Fruit fly (Drosophila melanogaster): ENCODE data around the gene Ccdc39.

The Ccdc39 gene

dm6 chr3R:4749735-4750134 lies 34.8 kb downstream of the Ccdc39 start, which contains the start of gene atms:
Gene atms (plus strand): TSS chr3R:4750035.
- no peak for TF ChIP-seq rn (GFP tag; IDR thresholded peaks at IDR 0.05)
- TF ChIP-seq Pif1B (GFP tag; optimal IDR thresholded peaks at IDR 0.05), result no peak
- TF ChIP-seq gl (tag; optimal IDR thresholded peaks at IDR 0.05), result no peak
- no peak for TF ChIP-seq Pif1A (GFP tag; optimal IDR thresholded peaks at IDR 0.05)
- TF ChIP-seq CG4496 (GFP tag; IDR thresholded peaks at IDR 0.05), result no peak
- no peak for TF ChIP-seq CG17806 (tag; optimal IDR thresholded peaks at IDR 0.05)
- no peak for TF ChIP-seq CG12605 (GFP tag; IDR thresholded peaks at IDR 0.05)
- TF ChIP-seq CG15710 (tag; optimal IDR thresholded peaks at IDR 0.05), result no peak
- TF ChIP-seq fd96Ca (GFP tag; IDR thresholded peaks at IDR 0.05), result no peak
- TF ChIP-seq EcR (GFP tag; optimal IDR thresholded peaks at IDR 0.05), result no peak
- no peak for TF ChIP-seq CG8301 (tag; optimal IDR thresholded peaks at IDR 0.05)
- no peak for TF ChIP-seq Snoo (tag; optimal IDR thresholded peaks at IDR 0.05)
- no peak for TF ChIP-seq CG9948 (tag; optimal IDR thresholded peaks at IDR 0.05)
- TF ChIP-seq CG8159 (tag; optimal IDR thresholded peaks at IDR 0.05), result no peak
- no peak for TF ChIP-seq CG10348 (GFP tag; IDR thresholded peaks at IDR 0.05)
- no peak for TF ChIP-seq CG14655 (GFP tag; optimal IDR thresholded peaks at IDR 0.05)
- TF ChIP-seq CG34367 (tag; optimal IDR thresholded peaks at IDR 0.05), result no peak
- TF ChIP-seq CG13204 (GFP tag; optimal IDR thresholded peaks at IDR 0.05), result no peak
- TF ChIP-seq D1 (tag; optimal IDR thresholded peaks at IDR 0.05), result no peak

dm6 chr3R:4748888-4749717 lies 35.4 kb downstream of the Ccdc39 start, which contains the start of gene tacc:
Gene tacc (minus strand): TSS chr3R:4749056.
- TF ChIP-seq Pif1B (GFP tag; optimal IDR thresholded peaks at IDR 0.05) (no peak), EcR (GFP tag; optimal IDR thresholded peaks at IDR 0.05) (no peak), Pif1A (GFP tag; optimal IDR thresholded peaks at IDR 0.05) (no peak), CG8159 (tag; optimal IDR thresholded peaks at IDR 0.05) (no peak), CG13204 (GFP tag; optimal IDR thresholded peaks at IDR 0.05) (no peak)

- TF ChIP-seq CG32121 (GFP tag; IDR thresholded peaks at IDR 0.05) (0 out of 2 replicates have a peak, but pooled peaks have one; percentile 30), rn (GFP tag; IDR thresholded peaks at IDR 0.05) (no peak), CG34367 (tag; optimal IDR thresholded peaks at IDR 0.05) (no peak), Pif1A (GFP tag; optimal IDR thresholded peaks at IDR 0.05) (peak; percentile 1), CG14655 (GFP tag; optimal IDR thresholded peaks at IDR 0.05) (peak; percentile 60), D1 (tag; optimal IDR thresholded peaks at IDR 0.05) (no peak), CG10348 (GFP tag; IDR thresholded peaks at IDR 0.05) (no peak), CG8159 (tag; optimal IDR thresholded peaks at IDR 0.05) (peak; percentile 42), CG17806 (tag; optimal IDR thresholded peaks at IDR 0.05) (peak; percentile 30), Ets98B (GFP tag; IDR thresholded peaks at IDR 0.05) (no peak), CG13204 (GFP tag; optimal IDR thresholded peaks at IDR 0.05) (no peak), CG8301 (tag; optimal IDR thresholded peaks at IDR 0.05) (peak; percentile 43), gl (tag; optimal IDR thresholded peaks at IDR 0.05) (no peak), CG15710 (tag; optimal IDR thresholded peaks at IDR 0.05) (peak; percentile 44), EcR (GFP tag; optimal IDR thresholded peaks at IDR 0.05) (no peak), fd96Ca (GFP tag; IDR thresholded peaks at IDR 0.05) (peak; percentile 48; the same call in 1 of the 3 replicates), Snoo (tag; optimal IDR thresholded peaks at IDR 0.05) (no peak), CG9948 (tag; optimal IDR thresholded peaks at IDR 0.05) (peak; percentile 30), CG12605 (GFP tag; IDR thresholded peaks at IDR 0.05) (no peak), CG4496 (GFP tag; IDR thresholded peaks at IDR 0.05) (no peak), Pif1B (GFP tag; optimal IDR thresholded peaks at IDR 0.05) (no peak)
Observed at dm6 chr3R:4747292-4747691, 37.2 kb downstream of the Ccdc39 start.

dm6 chr3R:4746189-4746771 lies 38.2 kb downstream of the Ccdc39 start:
- no peak for TF ChIP-seq CG34367 (tag; optimal IDR thresholded peaks at IDR 0.05)
- TF ChIP-seq D1 (tag; optimal IDR thresholded peaks at IDR 0.05), result no peak
- TF ChIP-seq CG8159 (tag; optimal IDR thresholded peaks at IDR 0.05), result no peak
- TF ChIP-seq fd96Ca (GFP tag; IDR thresholded peaks at IDR 0.05), result no peak
- no peak for TF ChIP-seq rn (GFP tag; IDR thresholded peaks at IDR 0.05)
- TF ChIP-seq CG4496 (GFP tag; IDR thresholded peaks at IDR 0.05), result no peak
- TF ChIP-seq Pif1B (GFP tag; optimal IDR thresholded peaks at IDR 0.05), result no peak
- TF ChIP-seq Ets98B (GFP tag; IDR thresholded peaks at IDR 0.05), result no peak
- no peak for TF ChIP-seq Snoo (tag; optimal IDR thresholded peaks at IDR 0.05)
- TF ChIP-seq CG32121 (GFP tag; IDR thresholded peaks at IDR 0.05), result no peak

- no peak for TF ChIP-seq Pif1A (GFP tag; optimal IDR thresholded peaks at IDR 0.05)
- peak; percentile 23 for TF ChIP-seq CG14655 (GFP tag; optimal IDR thresholded peaks at IDR 0.05)
Observed at dm6 chr3R:4745544-4745943, 39.0 kb downstream of the Ccdc39 start.
